Fruit fly (Drosophila melanogaster) whole organism, embryonic: ENCODE data around the gene CG4313.

ENCODE experiments used
- Atf3 ChIP-seq: fragments of 200-800 bp; sonication (Bioruptor generic); optimal IDR thresholded peaks from 3 replicates; lab custom pipeline; 2016; ENCODE audit warnings: missing biosample characterization, missing genetic modification characterization
- CG11398 ChIP-seq: fragments of 200-800 bp; sonication (Bioruptor generic); optimal IDR thresholded peaks from 2 replicates; lab custom pipeline; 2016; ENCODE audit warnings: missing biosample characterization, missing genetic modification characterization
- CG12391 ChIP-seq: fragments of 200-800 bp; sonication (Bioruptor generic); optimal IDR thresholded peaks from 3 replicates; lab custom pipeline; 2018; ENCODE audit warnings: missing biosample characterization, mild to moderate bottlenecking, missing genetic modification characterization, moderate library complexity
- CG12769 ChIP-seq: fragments of 200-800 bp; sonication (Bioruptor generic); optimal IDR thresholded peaks from 2 replicates; lab custom pipeline; 2019; ENCODE audit warnings: missing biosample characterization, mild to moderate bottlenecking, missing genetic modification characterization, moderate library complexity
- CG13894 ChIP-seq: fragments of 200-800 bp; sonication (Bioruptor generic); optimal IDR thresholded peaks from 3 replicates; lab custom pipeline; 2018; ENCODE audit warnings: missing biosample characterization, mild to moderate bottlenecking, missing genetic modification characterization, moderate library complexity
- CG14050 ChIP-seq: fragments of 200-800 bp; sonication (Bioruptor generic); IDR thresholded peaks from 3 replicates; pipeline ENCODE4 v1.3.6; 2022; ENCODE audit warnings: missing biosample characterization, missing genetic modification characterization
- CG14860 ChIP-seq: fragments of 200-800 bp; sonication (Bioruptor generic); IDR thresholded peaks from 3 replicates; pipeline ENCODE4 v1.3.6; 2022; ENCODE audit warnings: missing biosample characterization, missing genetic modification characterization; ENCODE audit not compliant: partially characterized antibody
- CG1529 ChIP-seq: fragments of 200-800 bp; sonication (Bioruptor generic); optimal IDR thresholded peaks from 3 replicates; lab custom pipeline; 2018; ENCODE audit warnings: missing biosample characterization, missing genetic modification characterization
- CG1647 ChIP-seq: fragments of 200-800 bp; sonication (Bioruptor generic); optimal IDR thresholded peaks from 3 replicates; lab custom pipeline; 2016; ENCODE audit warnings: missing biosample characterization, missing genetic modification characterization
- CG16813 ChIP-seq: fragments of 200-800 bp; sonication (Bioruptor generic); IDR thresholded peaks from 3 replicates; pipeline ENCODE4 v1.3.6; 2022; ENCODE audit warnings: missing biosample characterization, missing genetic modification characterization; ENCODE audit not compliant: partially characterized antibody
- CG17612 ChIP-seq: fragments of 200-800 bp; sonication (Bioruptor generic); IDR thresholded peaks from 2 replicates; pipeline ENCODE4 v1.3.6; 2022; ENCODE audit warnings: missing biosample characterization, missing genetic modification characterization
- CG30020 ChIP-seq: fragments of 200-800 bp; optimal IDR thresholded peaks from 2 replicates; lab custom pipeline; 2019; ENCODE audit warnings: missing biosample characterization, mild to moderate bottlenecking, missing genetic modification characterization, moderate library complexity
- CG31365 ChIP-seq: fragments of 200-800 bp; sonication (Bioruptor generic); optimal IDR thresholded peaks from 2 replicates; lab custom pipeline; 2018; ENCODE audit warnings: missing biosample characterization, mild to moderate bottlenecking, missing genetic modification characterization
- CG31441 ChIP-seq: fragments of 200-800 bp; sonication (Bioruptor generic); IDR thresholded peaks from 2 replicates; pipeline ENCODE4 v1.3.6; 2022; ENCODE audit warnings: missing biosample characterization, missing genetic modification characterization
- CG3281 ChIP-seq: fragments of 200-800 bp; sonication (Bioruptor generic); optimal IDR thresholded peaks from 3 replicates; lab custom pipeline; 2017; ENCODE audit warnings: missing biosample characterization, mild to moderate bottlenecking, missing genetic modification characterization
- CG3995 ChIP-seq: fragments of 200-800 bp; sonication (Bioruptor generic); optimal IDR thresholded peaks from 3 replicates; lab custom pipeline; 2016; ENCODE audit warnings: missing biosample characterization, missing genetic modification characterization
- CG4282 ChIP-seq: fragments of 200-800 bp; sonication (Bioruptor generic); optimal IDR thresholded peaks from 2 replicates; lab custom pipeline; 2016; ENCODE audit warnings: missing biosample characterization, missing genetic modification characterization
- CG4617 ChIP-seq: fragments of 200-800 bp; sonication (Bioruptor generic); optimal IDR thresholded peaks from 3 replicates; lab custom pipeline; 2016; ENCODE audit warnings: missing biosample characterization, missing genetic modification characterization, borderline replicate concordance
- CG4730 ChIP-seq: fragments of 200-800 bp; sonication (Bioruptor generic); IDR thresholded peaks from 2 replicates; pipeline ENCODE4 v1.3.6; 2022; ENCODE audit warnings: missing biosample characterization, missing genetic modification characterization
- CG6175 ChIP-seq: fragments of 200-800 bp; sonication (Bioruptor generic); IDR thresholded peaks from 3 replicates; pipeline ENCODE4 v1.3.6; 2022; ENCODE audit warnings: missing biosample characterization, missing genetic modification characterization
- CG6689 ChIP-seq: fragments of 200-800 bp; sonication (Bioruptor generic); IDR thresholded peaks from 2 replicates; pipeline ENCODE4 v1.3.6; 2022; ENCODE audit warnings: missing biosample characterization, missing genetic modification characterization
- CG7963 ChIP-seq: fragments of 200-800 bp; sonication (Bioruptor generic); IDR thresholded peaks from 3 replicates; pipeline ENCODE4 v1.3.6; 2022; ENCODE audit warnings: missing biosample characterization, missing genetic modification characterization; ENCODE audit not compliant: partially characterized antibody
- CG9437 ChIP-seq: fragments of 200-800 bp; sonication (Bioruptor generic); optimal IDR thresholded peaks from 2 replicates; lab custom pipeline; 2018; ENCODE audit warnings: missing biosample characterization, mild to moderate bottlenecking, missing genetic modification characterization
- CG9797 ChIP-seq: fragments of 200-800 bp; sonication (Bioruptor generic); optimal IDR thresholded peaks from 3 replicates; lab custom pipeline; 2018; ENCODE audit warnings: missing biosample characterization, mild to moderate bottlenecking, missing genetic modification characterization
- CG9876 ChIP-seq: fragments of 200-800 bp; sonication (Bioruptor generic); optimal IDR thresholded peaks from 2 replicates; lab custom pipeline; 2016; ENCODE audit warnings: missing biosample characterization, missing genetic modification characterization
- CTCF ChIP-seq: fragments of 200-800 bp; sonication (Bioruptor generic); optimal IDR thresholded peaks from 2 replicates; lab custom pipeline; 2017; ENCODE audit warnings: missing biosample characterization, mild to moderate bottlenecking, missing genetic modification characterization, moderate library complexity
- E2f2 ChIP-seq: fragments of 200-800 bp; sonication (Bioruptor generic); IDR thresholded peaks from 2 replicates; pipeline ENCODE4 v1.3.6; 2022; ENCODE audit warnings: missing biosample characterization, missing genetic modification characterization
- Fer1 ChIP-seq: fragments of 200-800 bp; sonication (Bioruptor generic); optimal IDR thresholded peaks from 2 replicates; lab custom pipeline; 2017; ENCODE audit warnings: missing biosample characterization, mild to moderate bottlenecking, missing genetic modification characterization
- HLH3B ChIP-seq: fragments of 200-800 bp; sonication (Bioruptor generic); IDR thresholded peaks from 2 replicates; pipeline ENCODE4 v1.3.6; 2022; ENCODE audit warnings: missing biosample characterization, missing genetic modification characterization
- HmgZ ChIP-seq: fragments of 200-800 bp; sonication (Bioruptor generic); optimal IDR thresholded peaks from 2 replicates; lab custom pipeline; 2018; ENCODE audit warnings: missing biosample characterization, mild to moderate bottlenecking, missing genetic modification characterization
- Lpt ChIP-seq: fragments of >200 bp; optimal IDR thresholded peaks from 2 replicates; lab custom pipeline; 2018; ENCODE audit warnings: missing biosample characterization, missing genetic modification characterization
- Nf-YC ChIP-seq: fragments of 200-800 bp; optimal IDR thresholded peaks from 3 replicates; lab custom pipeline; 2019; ENCODE audit warnings: missing biosample characterization, mild to moderate bottlenecking, missing genetic modification characterization, moderate library complexity
- Vsx1 ChIP-seq: fragments of 200-800 bp; sonication (Bioruptor generic); optimal IDR thresholded peaks from 2 replicates; lab custom pipeline; 2017; ENCODE audit warnings: missing biosample characterization, mild to moderate bottlenecking, missing genetic modification characterization, missing genetic modification reagents
- bbx ChIP-seq: fragments of 200-800 bp; sonication (Bioruptor generic); IDR thresholded peaks from 2 replicates; pipeline ENCODE4 v1.3.6; 2022; ENCODE audit warnings: missing biosample characterization, missing genetic modification characterization; ENCODE audit not compliant: partially characterized antibody
- bigmax ChIP-seq: fragments of 200-800 bp; sonication (Bioruptor generic); optimal IDR thresholded peaks from 2 replicates; lab custom pipeline; 2018; ENCODE audit warnings: missing biosample characterization, mild to moderate bottlenecking, missing genetic modification characterization
- br ChIP-seq: fragments of >200 bp; optimal IDR thresholded peaks from 2 replicates; lab custom pipeline; 2017
- cg ChIP-seq: fragments of 200-800 bp; sonication (Bioruptor generic); optimal IDR thresholded peaks from 3 replicates; lab custom pipeline; 2019; ENCODE audit warnings: missing biosample characterization, mild to moderate bottlenecking, missing genetic modification characterization, moderate library complexity
- esg ChIP-seq: fragments of 200-800 bp; sonication (Bioruptor generic); conservative IDR thresholded peaks from 2 replicates; pipeline ENCODE4 v1.3.6; 2022; ENCODE audit warnings: missing biosample characterization, missing genetic modification characterization
- fu2 ChIP-seq: fragments of 200-800 bp; sonication (Bioruptor generic); optimal IDR thresholded peaks from 2 replicates; lab custom pipeline; 2016; ENCODE audit warnings: missing biosample characterization, missing genetic modification characterization
- jing ChIP-seq: fragments of 200-800 bp; sonication (Bioruptor generic); optimal IDR thresholded peaks from 2 replicates; lab custom pipeline; 2018; ENCODE audit warnings: missing biosample characterization, mild to moderate bottlenecking, missing genetic modification characterization
- kay ChIP-seq: fragments of 200-800 bp; sonication (Bioruptor generic); optimal IDR thresholded peaks from 2 replicates; lab custom pipeline; 2016; ENCODE audit warnings: missing biosample characterization, missing genetic modification characterization
- kni ChIP-seq: fragments of 200-800 bp; sonication (Bioruptor generic); optimal IDR thresholded peaks from 3 replicates; lab custom pipeline; 2017; ENCODE audit warnings: mild to moderate bottlenecking, missing biosample characterization, missing genetic modification reagents, missing genetic modification characterization
- mirr ChIP-seq: fragments of 200-800 bp; sonication (Bioruptor generic); optimal IDR thresholded peaks from 3 replicates; lab custom pipeline; 2018; ENCODE audit warnings: missing biosample characterization, mild to moderate bottlenecking, missing genetic modification characterization
- org-1 ChIP-seq: fragments of 200-800 bp; sonication (Bioruptor generic); optimal IDR thresholded peaks from 2 replicates; lab custom pipeline; 2017; ENCODE audit warnings: missing biosample characterization, missing genetic modification characterization
- pan ChIP-seq, 4 experiments: fragments of >200 bp in 3 of 4; fragments of 200-800 bp in 1 of 4; sonication (Bioruptor generic) in 1 of 4; optimal IDR thresholded peaks in 3 of 4; IDR thresholded peaks in 1 of 4; 2 replicates each; pipeline versions ENCODE4 v1.3.6 to Lab custom; 2017 to 2022; ENCODE audit warnings: missing biosample characterization in 2 of 4, missing genetic modification characterization in 2 of 4, mixed read lengths in 1 of 4
- sob ChIP-seq: fragments of 200-800 bp; sonication (Bioruptor generic); IDR thresholded peaks from 2 replicates; pipeline ENCODE4 v1.3.6; 2022; ENCODE audit warnings: missing biosample characterization, missing genetic modification characterization
- stc ChIP-seq: fragments of 200-800 bp; sonication (Bioruptor generic); IDR thresholded peaks from 2 replicates; pipeline ENCODE4 v1.3.6; 2022; ENCODE audit warnings: missing biosample characterization, missing genetic modification characterization
- sug ChIP-seq: fragments of 200-800 bp; optimal IDR thresholded peaks from 2 replicates; lab custom pipeline; 2019; ENCODE audit warnings: missing biosample characterization, mild to moderate bottlenecking, missing genetic modification characterization, moderate library complexity
- twi ChIP-seq: fragments of 200-800 bp; optimal IDR thresholded peaks from 2 replicates; lab custom pipeline; 2019; ENCODE audit warnings: missing biosample characterization, mild to moderate bottlenecking, missing genetic modification characterization, moderate library complexity
- usp ChIP-seq: fragments of >200 bp; optimal IDR thresholded peaks from 2 replicates; lab custom pipeline; 2017; ENCODE audit warnings: missing biosample characterization, missing genetic modification characterization
- vnd ChIP-seq: fragments of 200-800 bp; sonication (Bioruptor generic); IDR thresholded peaks from 3 replicates; pipeline ENCODE4 v1.3.6; 2022; ENCODE audit warnings: missing biosample characterization, missing genetic modification characterization; ENCODE audit not compliant: partially characterized antibody
- z ChIP-seq: fragments of 200-800 bp; sonication (Bioruptor generic); IDR thresholded peaks from 3 replicates; pipeline ENCODE4 v1.3.6; 2022; ENCODE audit warnings: missing biosample characterization, missing genetic modification characterization

The CG4313 gene

dm6 chrX:2083109-2083508 is 41.4 kb downstream of the CG4313 start (continued):
- TF ChIP-seq Lpt (GFP tag; lab: Kevin White, UChicago) (no peak), CG9437 (GFP tag; lab: Kevin White, UChicago) (no peak), sob (GFP tag; lab: Robert Waterston, UW) (peak; percentile 77), CG3995 (peak; percentile 38), CG4617 (GFP tag; lab: Kevin White, UChicago) (no peak), cg (no peak), CG6689 (GFP tag; lab: Robert Waterston, UW) (peak; percentile 42; the same call in 1 of the 2 replicates), stc (GFP tag; lab: Robert Waterston, UW) (peak; percentile 58), Nf-YC (tag; lab: Kevin White, UChicago) (no peak), CG6175 (no peak), Atf3 (no peak), CG31365 (no peak), usp (no peak), CG31441 (GFP tag; lab: Robert Waterston, UW) (no peak), fu2 (GFP tag; lab: Kevin White, UChicago) (peak; percentile 52), pan (optimal IDR thresholded peaks at IDR 0.05; lab: Kevin White, UChicago) (no peak), pan (GFP tag; optimal IDR thresholded peaks at IDR 0.05 in 1 of 2, IDR thresholded peaks at IDR 0.05 in 1 of 2) (peak in 1 of 2 experiments; percentile 59), CG4282 (GFP tag; lab: Kevin White, UChicago) (no peak), Vsx1 (GFP tag; lab: Kevin White, UChicago) (no peak), CG14860 (GFP tag; lab: Robert Waterston, UW) (no peak), E2f2 (GFP tag; lab: Robert Waterston, UW) (no peak; the same call in 1 of the 2 replicates), CG16813 (GFP tag; lab: Robert Waterston, UW) (no peak), CG12769 (tag; lab: Kevin White, UChicago) (peak; percentile 88), mirr (GFP tag; lab: Kevin White, UChicago) (peak; percentile 68), esg (GFP tag; lab: Robert Waterston, UW) (peak; percentile 56), HmgZ (tag; lab: Kevin White, UChicago) (peak; percentile 39), CG9797 (GFP tag; lab: Kevin White, UChicago) (no peak), CG17612 (no peak), CG14050 (peak; percentile 28; the same call in 1 of the 3 replicates), CG30020 (tag; lab: Kevin White, UChicago) (no peak), vnd (GFP tag; lab: Robert Waterston, UW) (no peak), CG1647 (GFP tag; lab: Kevin White, UChicago) (peak; percentile 25), jing (GFP tag; lab: Kevin White, UChicago) (no peak), br (lab: Kevin White, UChicago) (no peak), CG11398 (GFP tag; lab: Kevin White, UChicago) (no peak), org-1 (GFP tag; lab: Kevin White, UChicago) (peak; percentile 26), z (GFP tag; lab: Robert Waterston, UW) (no peak), CTCF (no peak), CG3281 (GFP tag; lab: Kevin White, UChicago) (peak; percentile 79), twi (no peak), HLH3B (GFP tag; lab: Robert Waterston, UW) (peak; percentile 29; the same call in 1 of the 2 replicates), CG13894 (peak; percentile 14), CG7963 (GFP tag; lab: Robert Waterston, UW) (no peak), sug (tag; lab: Kevin White, UChicago) (peak; percentile 24), CG12391 (tag; lab: Kevin White, UChicago) (peak; percentile 17), CG4730 (no peak), Fer1 (peak; percentile 39), kni (no peak), kay (GFP tag; lab: Kevin White, UChicago) (peak; percentile 16), bbx (no peak), CG9876 (no peak), CG1529 (no peak), bigmax (GFP tag; lab: Kevin White, UChicago) (no peak)
